Fruit fly (Drosophila melanogaster) whole organism, embryonic: ENCODE results near the gene Prp39.
A peak's percentile ranks its signal among the peaks of the same experiment; 100 is the strongest.

Experiments
- Atf-2 ChIP-seq: fragments of 200-800 bp; sonication (Bioruptor generic); optimal IDR thresholded peaks from 2 replicates; lab custom pipeline; 2016; ENCODE audit warnings: missing biosample characterization, missing genetic modification characterization
- Awh ChIP-seq: fragments of 200-800 bp; sonication (Bioruptor generic); IDR thresholded peaks from 2 replicates; pipeline ENCODE4, ENCODE4 v1.3.6; 2022; ENCODE audit warnings: missing biosample characterization, missing genetic modification characterization
- CG10274 ChIP-seq: fragments of 200-800 bp; sonication (Bioruptor generic); optimal IDR thresholded peaks from 3 replicates; lab custom pipeline; 2017; ENCODE audit warnings: missing biosample characterization, mild to moderate bottlenecking, missing genetic modification characterization
- CG10565 ChIP-seq: fragments of 200-800 bp; sonication (Bioruptor generic); optimal IDR thresholded peaks from 3 replicates; lab custom pipeline; 2016; ENCODE audit warnings: missing biosample characterization, mild to moderate bottlenecking, missing genetic modification characterization
- CG11093 ChIP-seq: fragments of 200-800 bp; sonication (Bioruptor generic); IDR thresholded peaks from 3 replicates; pipeline ENCODE4 v1.3.6; 2022; ENCODE audit warnings: missing biosample characterization, missing genetic modification characterization
- CG11723 ChIP-seq: fragments of 200-800 bp; sonication (Bioruptor generic); optimal IDR thresholded peaks from 2 replicates; lab custom pipeline; 2017; ENCODE audit warnings: missing biosample characterization, mild to moderate bottlenecking, missing genetic modification characterization
- CG12236 ChIP-seq: fragments of 200-800 bp; sonication (Bioruptor generic); optimal IDR thresholded peaks from 2 replicates; lab custom pipeline; 2016; ENCODE audit warnings: missing biosample characterization, missing genetic modification characterization
- CG12744 ChIP-seq: fragments of 200-800 bp; sonication (Bioruptor generic); optimal IDR thresholded peaks from 2 replicates; lab custom pipeline; 2016; ENCODE audit warnings: missing biosample characterization, missing genetic modification characterization
- CG13287 ChIP-seq: fragments of 200-800 bp; sonication (Bioruptor generic); IDR thresholded peaks from 2 replicates; pipeline ENCODE4 v1.3.6; 2022; ENCODE audit warnings: missing biosample characterization, missing genetic modification characterization; ENCODE audit not compliant: partially characterized antibody
- CG13296 ChIP-seq: fragments of 200-800 bp; sonication (Bioruptor generic); optimal IDR thresholded peaks from 3 replicates; lab custom pipeline; 2018; ENCODE audit warnings: missing biosample characterization, mild to moderate bottlenecking, missing genetic modification characterization
- CG14441 ChIP-seq: fragments of 200-800 bp; sonication (Bioruptor generic); IDR thresholded peaks from 2 replicates; pipeline ENCODE4 v1.3.6; 2022; ENCODE audit warnings: missing biosample characterization, missing genetic modification characterization
- CG14860 ChIP-seq: fragments of 200-800 bp; sonication (Bioruptor generic); IDR thresholded peaks from 3 replicates; pipeline ENCODE4 v1.3.6; 2022; ENCODE audit warnings: missing biosample characterization, missing genetic modification characterization; ENCODE audit not compliant: partially characterized antibody
- CG15269 ChIP-seq: fragments of 200-800 bp; sonication (Bioruptor generic); optimal IDR thresholded peaks from 2 replicates; lab custom pipeline; 2018; ENCODE audit warnings: missing biosample characterization, mild to moderate bottlenecking, missing genetic modification characterization, moderate library complexity
- CG1529 ChIP-seq: fragments of 200-800 bp; sonication (Bioruptor generic); optimal IDR thresholded peaks from 3 replicates; lab custom pipeline; 2018; ENCODE audit warnings: missing biosample characterization, missing genetic modification characterization
- CG15601 ChIP-seq: fragments of 200-800 bp; sonication (Bioruptor generic); optimal IDR thresholded peaks from 3 replicates; lab custom pipeline; 2019; ENCODE audit warnings: missing biosample characterization, mild to moderate bottlenecking, missing genetic modification characterization, moderate library complexity
- CG17186 ChIP-seq: fragments of 200-800 bp; sonication (Bioruptor generic); optimal IDR thresholded peaks from 3 replicates; lab custom pipeline; 2017; ENCODE audit warnings: missing biosample characterization, missing genetic modification reagents, missing genetic modification characterization
- CG17361 ChIP-seq: fragments of 200-800 bp; sonication (Bioruptor generic); IDR thresholded peaks from 3 replicates; pipeline ENCODE4 v1.3.6; 2022; ENCODE audit warnings: missing biosample characterization, missing genetic modification characterization
- CG1832 ChIP-seq: fragments of 200-800 bp; sonication (Bioruptor generic); optimal IDR thresholded peaks from 2 replicates; lab custom pipeline; 2017; ENCODE audit warnings: missing biosample characterization, mild to moderate bottlenecking, missing genetic modification characterization, inconsistent platforms
- CG2889 ChIP-seq: fragments of 200-800 bp; sonication (Bioruptor generic); IDR thresholded peaks from 3 replicates; pipeline ENCODE4 v1.3.6; 2022; ENCODE audit warnings: missing biosample characterization, missing genetic modification characterization
- CG34376 ChIP-seq: fragments of 200-800 bp; sonication (Bioruptor generic); optimal IDR thresholded peaks from 2 replicates; lab custom pipeline; 2018; ENCODE audit warnings: missing biosample characterization, mild to moderate bottlenecking, missing genetic modification characterization
- CG4360 ChIP-seq: fragments of 200-800 bp; sonication (Bioruptor generic); IDR thresholded peaks from 2 replicates; pipeline ENCODE4 v1.3.6; 2022; ENCODE audit warnings: missing biosample characterization, missing genetic modification characterization
- CG4424 ChIP-seq: fragments of 200-800 bp; sonication (Bioruptor generic); optimal IDR thresholded peaks from 3 replicates; lab custom pipeline; 2016; ENCODE audit warnings: missing biosample characterization, missing genetic modification characterization
- CG5180 ChIP-seq: fragments of 200-800 bp; sonication (Bioruptor generic); optimal IDR thresholded peaks from 3 replicates; lab custom pipeline; 2017; ENCODE audit warnings: missing biosample characterization, missing genetic modification characterization, mild to moderate bottlenecking, moderate library complexity, missing genetic modification reagents
- CG6791 ChIP-seq: fragments of 200-800 bp; sonication (Bioruptor generic); IDR thresholded peaks from 3 replicates; pipeline ENCODE4 v1.3.6; 2022; ENCODE audit warnings: missing biosample characterization, missing genetic modification characterization; ENCODE audit not compliant: partially characterized antibody
- CG7987 ChIP-seq: fragments of 200-800 bp; sonication (Bioruptor generic); optimal IDR thresholded peaks from 2 replicates; lab custom pipeline; 2018; ENCODE audit warnings: missing biosample characterization, mild to moderate bottlenecking, missing genetic modification characterization, moderate library complexity
- CG8924 ChIP-seq: fragments of 200-800 bp; optimal IDR thresholded peaks from 3 replicates; lab custom pipeline; 2019; ENCODE audit warnings: missing biosample characterization, mild to moderate bottlenecking, missing genetic modification characterization, moderate library complexity
- CTCF ChIP-seq: fragments of 200-800 bp; sonication (Bioruptor generic); optimal IDR thresholded peaks from 2 replicates; lab custom pipeline; 2017; ENCODE audit warnings: missing biosample characterization, mild to moderate bottlenecking, missing genetic modification characterization, moderate library complexity
- Dbx ChIP-seq: fragments of 200-800 bp; sonication (Bioruptor generic); IDR thresholded peaks from 3 replicates; pipeline ENCODE4 v1.3.6; 2022; ENCODE audit warnings: missing biosample characterization, missing genetic modification characterization
- Dfd ChIP-seq, 2 experiments: fragments of >200 bp; optimal IDR thresholded peaks; 2 replicates each; lab custom pipeline; 2017; ENCODE audit warnings: missing biosample characterization in 2 of 2, missing genetic modification characterization in 2 of 2
- HLH54F ChIP-seq: fragments of 200-800 bp; sonication (Bioruptor generic); optimal IDR thresholded peaks from 3 replicates; lab custom pipeline; 2016; ENCODE audit warnings: missing biosample characterization, missing genetic modification characterization
- HLHmδ ChIP-seq: fragments of 200-800 bp; sonication (Bioruptor generic); optimal IDR thresholded peaks from 2 replicates; lab custom pipeline; 2018; ENCODE audit warnings: missing biosample characterization, mild to moderate bottlenecking, missing genetic modification characterization, moderate library complexity
- MESR4 ChIP-seq: fragments of 200-800 bp; sonication (Bioruptor generic); optimal IDR thresholded peaks from 2 replicates; lab custom pipeline; 2018; ENCODE audit warnings: missing biosample characterization, mild to moderate bottlenecking, missing genetic modification characterization, moderate library complexity
- Myb ChIP-seq: fragments of 200-800 bp; sonication (Bioruptor generic); optimal IDR thresholded peaks from 2 replicates; lab custom pipeline; 2016; ENCODE audit warnings: missing biosample characterization, missing genetic modification characterization
- Ravus ChIP-seq: fragments of 200-800 bp; sonication (Bioruptor generic); IDR thresholded peaks from 2 replicates; pipeline ENCODE4 v1.3.6; 2022; ENCODE audit warnings: missing biosample characterization, missing genetic modification characterization
- Sox102F ChIP-seq: fragments of 200-800 bp; sonication (Bioruptor generic); optimal IDR thresholded peaks from 2 replicates; lab custom pipeline; 2018; ENCODE audit warnings: missing biosample characterization, mild to moderate bottlenecking, missing genetic modification characterization, moderate library complexity
- Stat92E ChIP-seq, 3 experiments: fragments of >200 bp in 2 of 3; fragments of 200-800 bp in 1 of 3; sonication (Bioruptor generic) in 1 of 3; optimal IDR thresholded peaks; 2 replicates each; lab custom pipeline; 2017 to 2019; ENCODE audit warnings: missing biosample characterization in 3 of 3, missing genetic modification characterization in 3 of 3, mild to moderate bottlenecking in 1 of 3, moderate library complexity in 1 of 3
- Xbp1 ChIP-seq: fragments of 200-800 bp; sonication (Bioruptor generic); optimal IDR thresholded peaks from 3 replicates; lab custom pipeline; 2016; ENCODE audit warnings: missing biosample characterization, mild to moderate bottlenecking, missing genetic modification characterization
- ap ChIP-seq: fragments of 200-800 bp; sonication (Bioruptor generic); IDR thresholded peaks from 2 replicates; pipeline ENCODE4 v1.3.6; 2022; ENCODE audit warnings: missing biosample characterization, missing genetic modification characterization
- ato ChIP-seq: fragments of 200-800 bp; sonication (Bioruptor generic); IDR thresholded peaks from 2 replicates; pipeline ENCODE4 v1.3.6; 2022; ENCODE audit warnings: missing biosample characterization, missing genetic modification characterization; ENCODE audit not compliant: partially characterized antibody
- croc ChIP-seq: fragments of 200-800 bp; sonication (Bioruptor generic); conservative IDR thresholded peaks from 3 replicates; pipeline ENCODE4 v1.3.6; 2022; ENCODE audit warnings: missing biosample characterization, missing genetic modification characterization
- grn ChIP-seq: fragments of 200-800 bp; sonication (Bioruptor generic); optimal IDR thresholded peaks from 3 replicates; lab custom pipeline; 2017; ENCODE audit warnings: missing biosample characterization, missing genetic modification characterization
- kah ChIP-seq: fragments of 200-800 bp; sonication (Bioruptor generic); optimal IDR thresholded peaks from 2 replicates; lab custom pipeline; 2018; ENCODE audit warnings: missing biosample characterization, mild to moderate bottlenecking, missing genetic modification characterization
- kay ChIP-seq: fragments of 200-800 bp; sonication (Bioruptor generic); optimal IDR thresholded peaks from 2 replicates; lab custom pipeline; 2016; ENCODE audit warnings: missing biosample characterization, missing genetic modification characterization
- oc ChIP-seq: fragments of 200-800 bp; sonication (Bioruptor generic); optimal IDR thresholded peaks from 2 replicates; lab custom pipeline; 2018; ENCODE audit warnings: missing biosample characterization, mild to moderate bottlenecking, missing genetic modification characterization, moderate library complexity
- slou ChIP-seq: fragments of 200-800 bp; sonication (Bioruptor generic); optimal IDR thresholded peaks from 3 replicates; lab custom pipeline; 2016; ENCODE audit warnings: missing biosample characterization, missing genetic modification characterization
- tgo ChIP-seq: fragments of 200-800 bp; sonication (Bioruptor generic); IDR thresholded peaks from 3 replicates; pipeline ENCODE4 v1.3.6; 2022; ENCODE audit warnings: missing biosample characterization, missing genetic modification characterization
- tx ChIP-seq: fragments of 200-800 bp; sonication (Bioruptor generic); optimal IDR thresholded peaks from 2 replicates; lab custom pipeline; 2016; ENCODE audit warnings: missing biosample characterization, missing genetic modification characterization
- unpg ChIP-seq: fragments of 200-800 bp; sonication (Bioruptor generic); optimal IDR thresholded peaks from 3 replicates; lab custom pipeline; 2018; ENCODE audit warnings: missing biosample characterization, mild to moderate bottlenecking, missing genetic modification characterization, moderate library complexity
- vnd ChIP-seq: fragments of 200-800 bp; sonication (Bioruptor generic); IDR thresholded peaks from 3 replicates; pipeline ENCODE4 v1.3.6; 2022; ENCODE audit warnings: missing biosample characterization, missing genetic modification characterization; ENCODE audit not compliant: partially characterized antibody

Prp39 gene

DNA sequence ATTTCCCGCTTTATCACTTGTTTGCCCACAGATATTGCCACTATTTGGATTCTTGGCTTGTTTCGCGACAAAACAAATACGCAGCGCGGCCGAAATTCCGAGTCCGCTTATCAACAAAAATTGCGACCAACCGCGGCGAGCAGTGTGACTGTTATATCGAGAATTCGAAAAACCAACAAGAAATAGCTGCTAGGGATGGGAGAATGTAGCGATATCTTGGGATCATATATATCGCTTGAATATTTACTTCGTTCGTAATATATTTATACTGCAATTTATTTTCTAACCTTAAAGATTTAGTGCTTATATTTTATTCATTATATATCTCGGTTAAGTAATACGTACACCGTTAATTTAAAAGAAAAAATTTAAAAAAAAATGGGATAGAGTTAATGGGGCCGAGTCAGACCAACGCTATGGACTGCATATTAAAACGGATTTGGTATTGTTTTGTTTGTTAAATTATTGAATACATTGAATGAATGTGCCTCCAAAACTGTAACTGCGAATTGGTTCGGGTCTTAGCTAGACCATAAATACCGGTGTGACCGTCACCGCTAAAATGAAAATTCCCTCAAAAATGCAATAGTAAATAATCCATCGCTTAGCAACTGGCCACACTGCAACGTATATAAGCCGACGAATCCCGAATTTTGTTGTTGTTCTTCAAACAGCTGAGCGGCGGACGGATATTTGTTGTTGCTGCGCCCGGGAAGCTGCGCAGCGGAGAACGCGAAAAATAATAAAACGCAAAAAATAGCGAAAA, 32.9 kb downstream of the Prp39 start, which contains the start of the genes Apc and spg:
TSS of gene Apc (minus strand) at position 138 of the 766 bp plus-strand sequence.
TSS of gene spg (plus strand) at position 660 of the 766 bp plus-strand sequence.
- TF ChIP-seq CG4360 (GFP tag; lab: Robert Waterston, UW) (peak; percentile 95), Dbx (GFP tag; lab: Robert Waterston, UW) (peak; percentile 53; the same call in 2 of the 3 replicates), Ravus (GFP tag; lab: Robert Waterston, UW) (no peak), CG14860 (peak; percentile 53; the same call in 2 of the 3 replicates), CG7987 (GFP tag; lab: Kevin White, UChicago) (peak; percentile 76), CG10274 (no peak), CG13296 (GFP tag; lab: Kevin White, UChicago) (peak; percentile 56), Stat92E (GFP tag; optimal IDR thresholded peaks at IDR 0.05; lab: Kevin White, UChicago) (peak in 1 of 3 experiments; percentile 65), CG2889 (GFP tag; lab: Robert Waterston, UW) (no peak), CG15601 (tag; lab: Kevin White, UChicago) (peak; percentile 27), Atf-2 (GFP tag; lab: Kevin White, UChicago) (no peak), CG8924 (tag; lab: Kevin White, UChicago) (peak; percentile 11), CG1529 (GFP tag; lab: Kevin White, UChicago) (peak; percentile 31), unpg (peak; percentile 45), tgo (GFP tag; lab: Robert Waterston, UW) (no peak), ap (no peak), tx (GFP tag; lab: Kevin White, UChicago) (no peak), CG11723 (GFP tag; lab: Kevin White, UChicago) (peak; percentile 51), slou (GFP tag; lab: Kevin White, UChicago) (no peak), CG17361 (peak; percentile 70), CG10565 (GFP tag; lab: Kevin White, UChicago) (no peak), kay (no peak), Sox102F (GFP tag; lab: Kevin White, UChicago) (peak; percentile 17), CG14441 (GFP tag; lab: Robert Waterston, UW) (no peak), CG1832 (GFP tag; lab: Kevin White, UChicago) (no peak), MESR4 (peak; percentile 67), CG15269 (tag; lab: Kevin White, UChicago) (peak; percentile 37), Xbp1 (peak; percentile 26), HLHmδ (peak; percentile 70), vnd (peak; percentile 64), croc (GFP tag; lab: Robert Waterston, UW) (no peak), HLH54F (GFP tag; lab: Kevin White, UChicago) (peak; percentile 46), Myb (GFP tag; lab: Kevin White, UChicago) (peak; percentile 4), CG4424 (GFP tag; lab: Kevin White, UChicago) (peak; percentile 12), CG11093 (GFP tag; lab: Robert Waterston, UW) (no peak), CG34376 (GFP tag; lab: Kevin White, UChicago) (peak; percentile 45), CG17186 (GFP tag; lab: Kevin White, UChicago) (peak; percentile 36), Dfd (GFP tag; optimal IDR thresholded peaks at IDR 0.05; lab: Kevin White, UChicago) (no peak), Awh (GFP tag; lab: Robert Waterston, UW) (peak; percentile 74; the same call in 1 of the 2 replicates), CG5180 (GFP tag; lab: Kevin White, UChicago) (peak; percentile 38), CG12236 (no peak), kah (GFP tag; lab: Kevin White, UChicago) (peak; percentile 35), CTCF (GFP tag; lab: Kevin White, UChicago) (no peak), CG6791 (GFP tag; lab: Robert Waterston, UW) (peak; percentile 39; the same call in 1 of the 3 replicates), CG13287 (peak; percentile 80), grn (GFP tag; lab: Kevin White, UChicago) (peak; percentile 32), CG12744 (GFP tag; lab: Kevin White, UChicago) (no peak), oc (peak; percentile 17), ato (no peak; the same call in 1 of the 2 replicates)
